Worm (Caenorhabditis elegans): ENCODE measurements around the gene M04G7.2.

ce11 chrIV:428869-429268, 32.0 kb downstream of the M04G7.2 start, which contains the start of gene Y66H1A.5:
- TF ChIP-seq nhr-237 (tag; optimal IDR thresholded peaks at IDR 0.05) (no peak), ces-1 (GFP tag; optimal IDR thresholded peaks at IDR 0.05) (no peak), unc-39 (tag; optimal IDR thresholded peaks at IDR 0.05) (no peak), tbx-8 (GFP tag; optimal IDR thresholded peaks at IDR 0.05) (no peak), ztf-11 (tag; optimal IDR thresholded peaks at IDR 0.05) (no peak), drap-1 (GFP tag; optimal IDR thresholded peaks at IDR 0.05) (no peak), lin-32 (GFP tag; optimal IDR thresholded peaks at IDR 0.05) (no peak), elt-3 (tag; optimal IDR thresholded peaks at IDR 0.05) (no peak), unc-62 (GFP tag; optimal IDR thresholded peaks at IDR 0.05) (no peak), elt-1 (tag; optimal IDR thresholded peaks at IDR 0.05; ENCODE audit: borderline replicate concordance, insufficient read depth) (no peak), ceh-39 (tag; optimal IDR thresholded peaks at IDR 0.05) (no peak), snpc-4 (tag; optimal IDR thresholded peaks at IDR 0.05) (no peak)
